Fruit fly (Drosophila melanogaster) whole organism, embryonic: ENCODE results near the gene CG3117.

Experiments
- Atf6 ChIP-seq: fragments of 200-800 bp; sonication (Bioruptor generic); IDR thresholded peaks from 2 replicates; pipeline ENCODE4 v1.3.6; 2022; ENCODE audit warnings: missing biosample characterization, missing genetic modification characterization
- Awh ChIP-seq: fragments of 200-800 bp; sonication (Bioruptor generic); IDR thresholded peaks from 2 replicates; pipeline ENCODE4, ENCODE4 v1.3.6; 2022; ENCODE audit warnings: missing biosample characterization, missing genetic modification characterization
- CG11398 ChIP-seq: fragments of 200-800 bp; sonication (Bioruptor generic); optimal IDR thresholded peaks from 2 replicates; lab custom pipeline; 2016; ENCODE audit warnings: missing biosample characterization, missing genetic modification characterization
- CG12391 ChIP-seq: fragments of 200-800 bp; sonication (Bioruptor generic); optimal IDR thresholded peaks from 3 replicates; lab custom pipeline; 2018; ENCODE audit warnings: missing biosample characterization, mild to moderate bottlenecking, missing genetic modification characterization, moderate library complexity
- CG12769 ChIP-seq: fragments of 200-800 bp; sonication (Bioruptor generic); optimal IDR thresholded peaks from 2 replicates; lab custom pipeline; 2019; ENCODE audit warnings: missing biosample characterization, mild to moderate bottlenecking, missing genetic modification characterization, moderate library complexity
- CG13894 ChIP-seq: fragments of 200-800 bp; sonication (Bioruptor generic); optimal IDR thresholded peaks from 3 replicates; lab custom pipeline; 2018; ENCODE audit warnings: missing biosample characterization, mild to moderate bottlenecking, missing genetic modification characterization, moderate library complexity
- CG17328 ChIP-seq: fragments of 200-800 bp; sonication (Bioruptor generic); IDR thresholded peaks from 2 replicates; pipeline ENCODE4 v1.3.6; 2022; ENCODE audit warnings: missing biosample characterization, missing genetic modification characterization
- CG2129 ChIP-seq: fragments of 200-800 bp; sonication (Bioruptor generic); IDR thresholded peaks from 2 replicates; pipeline ENCODE4 v1.3.6; 2022; ENCODE audit warnings: missing biosample characterization, missing genetic modification characterization; ENCODE audit not compliant: partially characterized antibody
- CG2199 ChIP-seq: fragments of 200-800 bp; sonication (Bioruptor generic); IDR thresholded peaks from 3 replicates; pipeline ENCODE4 v1.3.6; 2022; ENCODE audit warnings: missing biosample characterization, missing genetic modification characterization
- CG2678 ChIP-seq: fragments of 200-800 bp; sonication (Bioruptor generic); optimal IDR thresholded peaks from 3 replicates; lab custom pipeline; 2019; ENCODE audit warnings: missing biosample characterization, mild to moderate bottlenecking, missing genetic modification characterization, moderate library complexity
- CG2875 ChIP-seq: fragments of 200-800 bp; sonication (Bioruptor generic); optimal IDR thresholded peaks from 2 replicates; lab custom pipeline; 2017; ENCODE audit warnings: missing biosample characterization, mild to moderate bottlenecking, missing genetic modification characterization, missing genetic modification reagents
- CG3281 ChIP-seq: fragments of 200-800 bp; sonication (Bioruptor generic); optimal IDR thresholded peaks from 3 replicates; lab custom pipeline; 2017; ENCODE audit warnings: missing biosample characterization, mild to moderate bottlenecking, missing genetic modification characterization
- CG6791 ChIP-seq: fragments of 200-800 bp; sonication (Bioruptor generic); IDR thresholded peaks from 3 replicates; pipeline ENCODE4 v1.3.6; 2022; ENCODE audit warnings: missing biosample characterization, missing genetic modification characterization; ENCODE audit not compliant: partially characterized antibody
- CG9215 ChIP-seq: fragments of 200-800 bp; sonication (Bioruptor generic); IDR thresholded peaks from 2 replicates; pipeline ENCODE4 v1.3.6; 2022; ENCODE audit warnings: missing biosample characterization, missing genetic modification characterization
- Drgx ChIP-seq: fragments of 200-800 bp; sonication (Bioruptor generic); IDR thresholded peaks from 2 replicates; pipeline ENCODE4 v1.3.6; 2022; ENCODE audit warnings: missing biosample characterization, missing genetic modification characterization
- Fer1 ChIP-seq: fragments of 200-800 bp; sonication (Bioruptor generic); optimal IDR thresholded peaks from 2 replicates; lab custom pipeline; 2017; ENCODE audit warnings: missing biosample characterization, mild to moderate bottlenecking, missing genetic modification characterization
- HLH4C ChIP-seq: fragments of 200-800 bp; sonication (Bioruptor generic); IDR thresholded peaks from 3 replicates; pipeline ENCODE4 v1.3.6; 2022; ENCODE audit warnings: missing biosample characterization, missing genetic modification characterization; ENCODE audit not compliant: partially characterized antibody
- HLHmδ ChIP-seq: fragments of 200-800 bp; sonication (Bioruptor generic); optimal IDR thresholded peaks from 2 replicates; lab custom pipeline; 2018; ENCODE audit warnings: missing biosample characterization, mild to moderate bottlenecking, missing genetic modification characterization, moderate library complexity
- Kr ChIP-seq: fragments of 200-800 bp; sonication (Bioruptor generic); optimal IDR thresholded peaks from 2 replicates; lab custom pipeline; 2017; ENCODE audit warnings: missing biosample characterization, mild to moderate bottlenecking, missing genetic modification characterization
- Opbp ChIP-seq: fragments of 200-800 bp; sonication (Bioruptor generic); IDR thresholded peaks from 3 replicates; pipeline ENCODE4 v1.3.6; 2022; ENCODE audit warnings: missing biosample characterization, missing genetic modification characterization; ENCODE audit not compliant: partially characterized antibody
- PHDP ChIP-seq: fragments of 200-800 bp; sonication (Bioruptor generic); optimal IDR thresholded peaks from 3 replicates; lab custom pipeline; 2018; ENCODE audit warnings: missing biosample characterization, mild to moderate bottlenecking, missing genetic modification characterization, moderate library complexity
- Scr ChIP-seq: fragments of 200-800 bp; sonication (Bioruptor generic); IDR thresholded peaks from 2 replicates; pipeline ENCODE4 v1.3.6; 2022; ENCODE audit warnings: missing biosample characterization, missing genetic modification characterization; ENCODE audit not compliant: partially characterized antibody
- Sin3A ChIP-seq: fragments of >200 bp; optimal IDR thresholded peaks from 2 replicates; lab custom pipeline; 2018
- Spps ChIP-seq: fragments of 200-800 bp; sonication (Bioruptor generic); optimal IDR thresholded peaks from 2 replicates; lab custom pipeline; 2018; ENCODE audit warnings: missing biosample characterization, mild to moderate bottlenecking, missing genetic modification characterization
- br ChIP-seq: fragments of >200 bp; optimal IDR thresholded peaks from 2 replicates; lab custom pipeline; 2017
- chinmo ChIP-seq: fragments of 200-800 bp; sonication (Bioruptor generic); IDR thresholded peaks from 4 replicates; pipeline ENCODE4 v1.3.6; 2022; ENCODE audit warnings: missing biosample characterization, missing genetic modification characterization; ENCODE audit not compliant: partially characterized antibody
- dan ChIP-seq: fragments of 200-800 bp; sonication (Bioruptor generic); IDR thresholded peaks from 2 replicates; pipeline ENCODE4 v1.3.6; 2022; ENCODE audit warnings: missing biosample characterization, missing genetic modification characterization
- dati ChIP-seq: fragments of 200-800 bp; sonication (Bioruptor generic); IDR thresholded peaks from 2 replicates; pipeline ENCODE4 v1.3.6; 2022; ENCODE audit warnings: missing biosample characterization, missing genetic modification characterization
- dmrt99B ChIP-seq: fragments of 200-800 bp; sonication (Bioruptor generic); optimal IDR thresholded peaks from 2 replicates; lab custom pipeline; 2018; ENCODE audit warnings: missing biosample characterization, mild to moderate bottlenecking, missing genetic modification characterization, moderate library complexity
- emc ChIP-seq: fragments of 200-800 bp; sonication (Bioruptor generic); optimal IDR thresholded peaks from 2 replicates; lab custom pipeline; 2016; ENCODE audit warnings: missing biosample characterization, missing genetic modification characterization
- gcm ChIP-seq: fragments of 200-800 bp; sonication (Bioruptor generic); optimal IDR thresholded peaks from 2 replicates; lab custom pipeline; 2019; ENCODE audit warnings: missing biosample characterization, mild to moderate bottlenecking, missing genetic modification characterization, moderate library complexity
- grn ChIP-seq: fragments of 200-800 bp; sonication (Bioruptor generic); optimal IDR thresholded peaks from 3 replicates; lab custom pipeline; 2017; ENCODE audit warnings: missing biosample characterization, missing genetic modification characterization
- gro ChIP-seq: fragments of 200-800 bp; sonication (Bioruptor generic); optimal IDR thresholded peaks from 2 replicates; lab custom pipeline; 2016; ENCODE audit warnings: missing biosample characterization, missing genetic modification characterization
- her ChIP-seq: fragments of 200-800 bp; sonication (Bioruptor generic); optimal IDR thresholded peaks from 2 replicates; lab custom pipeline; 2016; ENCODE audit warnings: missing biosample characterization, missing genetic modification characterization
- hkb ChIP-seq, 2 experiments: fragments of 200-800 bp in 1 of 2; fragments of >200 bp in 1 of 2; sonication (Bioruptor generic) in 1 of 2; IDR thresholded peaks in 1 of 2; optimal IDR thresholded peaks in 1 of 2; 2 replicates each; pipeline versions ENCODE4 v1.3.6 to Lab custom; 2017 to 2022; ENCODE audit warnings: missing biosample characterization in 1 of 2, missing genetic modification characterization in 1 of 2
- ind ChIP-seq: fragments of 200-800 bp; sonication (Bioruptor generic); optimal IDR thresholded peaks from 3 replicates; lab custom pipeline; 2016; ENCODE audit warnings: missing biosample characterization, missing genetic modification characterization
- jigr1 ChIP-seq: fragments of 200-800 bp; sonication (Bioruptor generic); IDR thresholded peaks from 3 replicates; pipeline ENCODE4 v1.3.6; 2022; ENCODE audit warnings: missing biosample characterization, missing genetic modification characterization
- kni ChIP-seq: fragments of 200-800 bp; sonication (Bioruptor generic); optimal IDR thresholded peaks from 3 replicates; lab custom pipeline; 2017; ENCODE audit warnings: mild to moderate bottlenecking, missing biosample characterization, missing genetic modification reagents, missing genetic modification characterization
- mam ChIP-seq: fragments of 200-800 bp; sonication (Bioruptor generic); optimal IDR thresholded peaks from 3 replicates; lab custom pipeline; 2016; ENCODE audit warnings: missing biosample characterization, missing genetic modification characterization
- mld ChIP-seq: fragments of 200-800 bp; sonication (Bioruptor generic); IDR thresholded peaks from 3 replicates; pipeline ENCODE4 v1.3.6; 2022; ENCODE audit warnings: missing biosample characterization, missing genetic modification characterization; ENCODE audit not compliant: partially characterized antibody
- pan ChIP-seq, 4 experiments: fragments of >200 bp in 3 of 4; fragments of 200-800 bp in 1 of 4; sonication (Bioruptor generic) in 1 of 4; optimal IDR thresholded peaks in 3 of 4; IDR thresholded peaks in 1 of 4; 2 replicates each; pipeline versions ENCODE4 v1.3.6 to Lab custom; 2017 to 2022; ENCODE audit warnings: missing biosample characterization in 2 of 4, missing genetic modification characterization in 2 of 4, mixed read lengths in 1 of 4
- so ChIP-seq: fragments of 200-800 bp; sonication (Bioruptor generic); IDR thresholded peaks from 3 replicates; pipeline ENCODE4 v1.3.6; 2022; ENCODE audit warnings: missing biosample characterization, missing genetic modification characterization
- stc ChIP-seq: fragments of 200-800 bp; sonication (Bioruptor generic); IDR thresholded peaks from 2 replicates; pipeline ENCODE4 v1.3.6; 2022; ENCODE audit warnings: missing biosample characterization, missing genetic modification characterization
- tin ChIP-seq: fragments of 200-800 bp; sonication (Bioruptor generic); optimal IDR thresholded peaks from 3 replicates; lab custom pipeline; 2016; ENCODE audit warnings: missing biosample characterization, missing genetic modification characterization
- tna ChIP-seq: fragments of 200-800 bp; sonication (Bioruptor generic); IDR thresholded peaks from 2 replicates; pipeline ENCODE4 v1.3.6; 2022; ENCODE audit warnings: missing biosample characterization, missing genetic modification characterization; ENCODE audit not compliant: partially characterized antibody
- unc-4 ChIP-seq: fragments of 200-800 bp; sonication (Bioruptor generic); IDR thresholded peaks from 2 replicates; pipeline ENCODE4 v1.3.6; 2022; ENCODE audit warnings: missing biosample characterization, missing genetic modification characterization; ENCODE audit not compliant: partially characterized antibody
- zen2 ChIP-seq: fragments of 200-800 bp; sonication (Bioruptor generic); IDR thresholded peaks from 3 replicates; pipeline ENCODE4 v1.3.6; 2022; ENCODE audit warnings: missing biosample characterization, missing genetic modification characterization; ENCODE audit not compliant: partially characterized antibody

CG3117 gene

DNA sequence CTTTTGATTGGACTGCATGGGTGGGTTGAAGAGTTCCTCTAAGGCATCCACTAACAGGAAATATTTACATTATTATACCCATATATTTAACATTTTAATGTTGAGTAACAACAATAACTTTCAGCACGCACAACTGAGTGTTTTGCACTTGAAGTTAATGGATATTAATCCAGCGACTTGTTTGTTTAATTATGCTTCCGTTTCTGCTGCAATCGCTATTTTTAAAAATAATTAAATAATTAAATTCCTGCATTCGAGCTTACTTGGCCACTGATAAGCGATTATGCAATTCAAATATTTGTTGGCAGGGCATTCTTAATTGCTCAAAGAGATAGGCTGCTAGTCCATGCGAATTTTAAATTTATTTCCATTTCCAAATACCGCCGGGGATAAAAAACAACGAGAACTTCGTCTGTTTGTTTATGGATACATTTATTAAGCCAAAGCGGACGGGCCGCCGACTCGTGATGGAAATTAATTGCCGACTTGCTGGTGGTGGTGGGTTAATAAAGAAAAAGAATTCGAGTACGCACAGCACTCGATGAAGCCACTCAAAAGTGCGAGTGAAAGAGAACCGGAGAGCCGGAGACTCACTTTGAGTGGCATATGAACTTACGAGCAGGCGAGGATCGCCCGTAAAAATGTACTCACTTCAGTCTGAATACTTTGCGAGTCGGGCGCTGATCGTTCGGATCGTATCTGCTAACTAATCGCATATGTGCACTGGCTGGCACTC lies 15.0 kb upstream of the CG3117 start (continued):
- TF ChIP-seq unc-4 (0 out of 2 replicates have a peak, but pooled peaks have one; percentile 24), Scr (GFP tag; lab: Robert Waterston, UW) (no peak), CG12769 (tag; lab: Kevin White, UChicago) (peak; percentile 2), Fer1 (GFP tag; lab: Kevin White, UChicago) (peak; percentile 22), hkb (optimal IDR thresholded peaks at IDR 0.05; lab: Kevin White, UChicago) (peak; percentile 98), hkb (GFP tag; IDR thresholded peaks at IDR 0.05; lab: Robert Waterston, UW) (no peak; the same call in none of the 2 replicates), ind (GFP tag; lab: Kevin White, UChicago) (no peak), CG11398 (no peak), Spps (tag; lab: Kevin White, UChicago) (no peak), CG13894 (tag; lab: Kevin White, UChicago) (peak; percentile 25), CG2129 (no peak), gcm (peak; percentile 25), br (no peak), pan (optimal IDR thresholded peaks at IDR 0.05; lab: Kevin White, UChicago) (no peak), pan (GFP tag; optimal IDR thresholded peaks at IDR 0.05 in 1 of 2, IDR thresholded peaks at IDR 0.05 in 1 of 2) (peak in 1 of 2 experiments; percentile 34), Opbp (GFP tag; lab: Robert Waterston, UW) (peak; percentile 45; the same call in 1 of the 3 replicates), CG2678 (tag; lab: Kevin White, UChicago) (peak; percentile 40), so (peak; percentile 55; the same call in 1 of the 3 replicates), PHDP (tag; lab: Kevin White, UChicago) (no peak), CG2875 (GFP tag; lab: Kevin White, UChicago) (peak; percentile 29), dmrt99B (tag; lab: Kevin White, UChicago) (peak; percentile 5), emc (GFP tag; lab: Kevin White, UChicago) (no peak), grn (GFP tag; lab: Kevin White, UChicago) (peak; percentile 8), CG2199 (0 out of 3 replicates have a peak, but pooled peaks have one; percentile 14), CG12391 (tag; lab: Kevin White, UChicago) (peak; percentile 6), jigr1 (no peak), Drgx (GFP tag; lab: Robert Waterston, UW) (peak; percentile 54), Kr (GFP tag; lab: Kevin White, UChicago) (no peak), CG17328 (GFP tag; lab: Robert Waterston, UW) (peak; percentile 99), Sin3A (lab: Kevin White, UChicago) (no peak), stc (peak; percentile 37; the same call in 1 of the 2 replicates), HLH4C (GFP tag; lab: Robert Waterston, UW) (peak; percentile 31; the same call in 1 of the 3 replicates), kni (GFP tag; lab: Kevin White, UChicago) (peak; percentile 16), Awh (no peak), dati (GFP tag; lab: Robert Waterston, UW) (no peak), zen2 (GFP tag; lab: Robert Waterston, UW) (no peak; the same call in 1 of the 3 replicates), mam (no peak), HLHmδ (GFP tag; lab: Kevin White, UChicago) (peak; percentile 73), CG6791 (GFP tag; lab: Robert Waterston, UW) (peak; percentile 68; the same call in 2 of the 3 replicates), tin (GFP tag; lab: Kevin White, UChicago) (no peak), her (GFP tag; lab: Kevin White, UChicago) (no peak), CG9215 (no peak), Atf6 (peak; percentile 51; the same call in 1 of the 2 replicates), mld (GFP tag; lab: Robert Waterston, UW) (peak; percentile 62; the same call in 1 of the 3 replicates), dan (GFP tag; lab: Robert Waterston, UW) (no peak), chinmo (peak; percentile 98), CG3281 (GFP tag; lab: Kevin White, UChicago) (peak; percentile 22), gro (peak; percentile 17), tna (peak; percentile 62; the same call in 1 of the 2 replicates)
